Worm (Caenorhabditis elegans): ENCODE results near the gene C23G10.10.

The C23G10.10 gene

ce11 chrIII:6180294-6180693 lies 33.5 kb downstream of the C23G10.10 start:
- TF ChIP-seq tlf-1 (GFP tag; optimal IDR thresholded peaks at IDR 0.05) = no peak
- TF ChIP-seq ets-4 (GFP tag; optimal IDR thresholded peaks at IDR 0.05) = peak; percentile 51
- no peak for TF ChIP-seq mcd-1 (GFP tag; IDR thresholded peaks at IDR 0.05)
- peak; percentile 83 for TF ChIP-seq nhr-80 (tag; optimal IDR thresholded peaks at IDR 0.05)
- no peak for TF ChIP-seq Y56A3A.18 (GFP tag; IDR thresholded peaks at IDR 0.05)
- TF ChIP-seq sptf-2 (GFP tag; optimal IDR thresholded peaks at IDR 0.05) = no peak
- TF ChIP-seq Y67H2A.10 (GFP tag; conservative IDR thresholded peaks at IDR 0.05) = no peak

- TF ChIP-seq ets-4 (GFP tag; optimal IDR thresholded peaks at IDR 0.05) = peak; percentile 21
- TF ChIP-seq die-1 (tag; optimal IDR thresholded peaks at IDR 0.05) = no peak
- TF ChIP-seq ceh-40 (GFP tag; IDR thresholded peaks at IDR 0.05) = no peak
- TF ChIP-seq hmg-1.2 (GFP tag; IDR thresholded peaks at IDR 0.05) = 0 out of 2 replicates have a peak, but pooled peaks have one; percentile 5
- TF ChIP-seq ceh-58 (GFP tag; IDR thresholded peaks at IDR 0.05) = no peak
- TF ChIP-seq Y53G8AR.9 (GFP tag; conservative IDR thresholded peaks at IDR 0.05) = no peak
- TF ChIP-seq ztf-28 (GFP tag; IDR thresholded peaks at IDR 0.05) = no peak
- TF ChIP-seq ztf-3 (GFP tag; optimal IDR thresholded peaks at IDR 0.05) = no peak
- no peak for TF ChIP-seq nhr-179 (tag; optimal IDR thresholded peaks at IDR 0.05)
- TF ChIP-seq tbp1 (GFP tag; optimal IDR thresholded peaks at IDR 0.05) = peak; percentile 14
- no peak for TF ChIP-seq snpc-4 (GFP tag; optimal IDR thresholded peaks at IDR 0.05)
- TF ChIP-seq snpc-4 (tag; optimal IDR thresholded peaks at IDR 0.05) = peak in 1 of 4 experiments; percentile 28
- TF ChIP-seq F39B2.1 (GFP tag; IDR thresholded peaks at IDR 0.05) = no peak
- 0 out of 2 replicates have a peak, but pooled peaks have one; percentile 40 for TF ChIP-seq egl-44 (GFP tag; IDR thresholded peaks at IDR 0.05)
- TF ChIP-seq atf-7 (tag; optimal IDR thresholded peaks at IDR 0.05) = peak; percentile 74
- TF ChIP-seq hmg-20 (GFP tag; IDR thresholded peaks at IDR 0.05) = no peak
- peak in 1 of 2 experiments; percentile 53 for TF ChIP-seq let-607 (tag; optimal IDR thresholded peaks at IDR 0.05)
- TF ChIP-seq Y67H2A.10 (GFP tag; conservative IDR thresholded peaks at IDR 0.05) = no peak
- TF ChIP-seq F33H1.4 (GFP tag; IDR thresholded peaks at IDR 0.05) = no peak
- no peak for TF ChIP-seq Y53F4B.3 (GFP tag; IDR thresholded peaks at IDR 0.05)
- no peak for TF ChIP-seq Y56A3A.18 (GFP tag; IDR thresholded peaks at IDR 0.05)
- TF ChIP-seq dpff-1 (tag; optimal IDR thresholded peaks at IDR 0.05) = no peak
- peak; percentile 99 for TF ChIP-seq nhr-80 (tag; optimal IDR thresholded peaks at IDR 0.05)
- TF ChIP-seq K12H6.12 (tag; optimal IDR thresholded peaks at IDR 0.05) = no peak
- TF ChIP-seq ccch-3 (GFP tag; optimal IDR thresholded peaks at IDR 0.05) = no peak
- no peak for TF ChIP-seq zim-3 (tag; optimal IDR thresholded peaks at IDR 0.05)
- peak; percentile 65 for TF ChIP-seq ztf-22 (GFP tag; optimal IDR thresholded peaks at IDR 0.05)
- no peak for TF ChIP-seq lin-35 (GFP tag; optimal IDR thresholded peaks at IDR 0.05)
- TF ChIP-seq ceh-91 (GFP tag; IDR thresholded peaks at IDR 0.05) = no peak
Observed at ce11 chrIII:6179062-6179461, 34.8 kb downstream of the C23G10.10 start.

ce11 chrIII:6178586-6178985 lies 35.2 kb downstream of the C23G10.10 start, which contains the start of gene F42A10.7:
TSS of gene F42A10.7 (minus strand) at chrIII:6178686.
- TF ChIP-seq tbp1 (GFP tag; optimal IDR thresholded peaks at IDR 0.05) (no peak), atf-7 (tag; optimal IDR thresholded peaks at IDR 0.05) (no peak), ztf-26 (tag; optimal IDR thresholded peaks at IDR 0.05) (no peak), pbrm-1 (GFP tag; IDR thresholded peaks at IDR 0.05) (no peak), F33H1.4 (GFP tag; IDR thresholded peaks at IDR 0.05) (no peak), ztf-28 (GFP tag; IDR thresholded peaks at IDR 0.05) (no peak), tlf-1 (GFP tag; optimal IDR thresholded peaks at IDR 0.05) (no peak), sdz-38 (tag; optimal IDR thresholded peaks at IDR 0.05) (no peak), nhr-80 (tag; optimal IDR thresholded peaks at IDR 0.05) (no peak), zfh-2 (GFP tag; conservative IDR thresholded peaks at IDR 0.05) (no peak), F52B5.7 (tag; optimal IDR thresholded peaks at IDR 0.05) (no peak), ceh-91 (GFP tag; IDR thresholded peaks at IDR 0.05) (no peak), snpc-1.1 (tag; optimal IDR thresholded peaks at IDR 0.05; ENCODE audit: insufficient read depth) (no peak), ceh-27 (GFP tag; optimal IDR thresholded peaks at IDR 0.05) (no peak), F55B11.4 (tag; optimal IDR thresholded peaks at IDR 0.05; ENCODE audit: borderline replicate concordance, insufficient read depth) (no peak), mxl-1 (tag; optimal IDR thresholded peaks at IDR 0.05) (no peak), F57C9.4 (tag; optimal IDR thresholded peaks at IDR 0.05) (no peak)
